Fruit fly (Drosophila melanogaster): ENCODE results near the gene CG31279.

Gene CG31279

dm6 chr3R:16432665-16433065 lies 2.2 kb downstream of the CG31279 start, which contains the start of gene Fntb (continued):
- TF ChIP-seq Hr51 (GFP tag; optimal IDR thresholded peaks at IDR 0.05), result no peak
- no peak for TF ChIP-seq dm (GFP tag; optimal IDR thresholded peaks at IDR 0.05)
- TF ChIP-seq ro (GFP tag; IDR thresholded peaks at IDR 0.05), result no peak
- peak; percentile 7 for TF ChIP-seq CG16863 (GFP tag; optimal IDR thresholded peaks at IDR 0.05)
- peak; percentile 66 for TF ChIP-seq al (GFP tag; IDR thresholded peaks at IDR 0.05)
- no peak for TF ChIP-seq bcd (GFP tag; optimal IDR thresholded peaks at IDR 0.05)
- TF ChIP-seq gsb (GFP tag; IDR thresholded peaks at IDR 0.05), result no peak
- peak in 1 of 2 experiments; percentile 74 for TF ChIP-seq bsh (GFP tag; optimal IDR thresholded peaks at IDR 0.05)
- peak; percentile 20; the same call in 1 of the 2 replicates for TF ChIP-seq CG4730 (GFP tag; IDR thresholded peaks at IDR 0.05)
- no peak for TF ChIP-seq jigr1 (GFP tag; IDR thresholded peaks at IDR 0.05)
- no peak for TF ChIP-seq Adf1 (GFP tag; IDR thresholded peaks at IDR 0.05)
- no peak for TF ChIP-seq Elba2 (GFP tag; optimal IDR thresholded peaks at IDR 0.05)
- TF ChIP-seq knrl (GFP tag; IDR thresholded peaks at IDR 0.05; ENCODE audit: partially characterized antibody), result no peak
- no peak for TF ChIP-seq sim (GFP tag; IDR thresholded peaks at IDR 0.05)
- TF ChIP-seq CG3847 (GFP tag; IDR thresholded peaks at IDR 0.05), result peak; percentile 76
- TF ChIP-seq onecut (GFP tag; IDR thresholded peaks at IDR 0.05), result no peak
- peak; percentile 31 for TF ChIP-seq CG6683 (GFP tag; optimal IDR thresholded peaks at IDR 0.05)
- no peak for TF ChIP-seq CG5180 (GFP tag; optimal IDR thresholded peaks at IDR 0.05)
- peak; percentile 29 for TF ChIP-seq vfl (GFP tag; optimal IDR thresholded peaks at IDR 0.05)
- TF ChIP-seq CG32532 (GFP tag; IDR thresholded peaks at IDR 0.05), result peak; percentile 70; the same call in 1 of the 2 replicates
- TF ChIP-seq zfh1 (GFP tag; IDR thresholded peaks at IDR 0.05), result 0 out of 3 replicates have a peak, but pooled peaks have one; percentile 15
- peak; percentile 49; the same call in 1 of the 2 replicates for TF ChIP-seq CG14441 (GFP tag; IDR thresholded peaks at IDR 0.05)
- TF ChIP-seq trh (GFP tag; optimal IDR thresholded peaks at IDR 0.05), result no peak
- TF ChIP-seq sc (optimal IDR thresholded peaks at IDR 0.05), result no peak
- peak; percentile 39 for TF ChIP-seq sc (GFP tag; optimal IDR thresholded peaks at IDR 0.05)
- peak; percentile 25 for TF ChIP-seq ewg (GFP tag; optimal IDR thresholded peaks at IDR 0.05)
- no peak for TF ChIP-seq Lpt (GFP tag; optimal IDR thresholded peaks at IDR 0.05)
- TF ChIP-seq cad (GFP tag; optimal IDR thresholded peaks at IDR 0.05), result no peak
- TF ChIP-seq gfzf (GFP tag; optimal IDR thresholded peaks at IDR 0.05), result no peak
- peak; percentile 29 for TF ChIP-seq CG7786 (GFP tag; optimal IDR thresholded peaks at IDR 0.05)
- TF ChIP-seq CG3407 (GFP tag; optimal IDR thresholded peaks at IDR 0.05), result peak; percentile 28
- peak; percentile 76 for TF ChIP-seq tgo (GFP tag; IDR thresholded peaks at IDR 0.05)
- TF ChIP-seq CG6689 (GFP tag; IDR thresholded peaks at IDR 0.05), result peak; percentile 49; the same call in 1 of the 2 replicates
- TF ChIP-seq CG12104 (GFP tag; optimal IDR thresholded peaks at IDR 0.05), result peak; percentile 40
- no peak for TF ChIP-seq CG3726 (GFP tag; IDR thresholded peaks at IDR 0.05)
- TF ChIP-seq Hmr (GFP tag; optimal IDR thresholded peaks at IDR 0.05), result no peak
- TF ChIP-seq toy (GFP tag; IDR thresholded peaks at IDR 0.05), result no peak
- TF ChIP-seq CG14050 (GFP tag; IDR thresholded peaks at IDR 0.05), result peak; percentile 42; the same call in 2 of the 3 replicates
- no peak for TF ChIP-seq jing (GFP tag; optimal IDR thresholded peaks at IDR 0.05)
- no peak for TF ChIP-seq pfk (GFP tag; optimal IDR thresholded peaks at IDR 0.05)
- TF ChIP-seq sug (tag; optimal IDR thresholded peaks at IDR 0.05), result peak; percentile 71
- TF ChIP-seq amos (GFP tag; IDR thresholded peaks at IDR 0.05; ENCODE audit: partially characterized antibody), result no peak
- TF ChIP-seq Usf (GFP tag; optimal IDR thresholded peaks at IDR 0.05), result no peak
- TF ChIP-seq odd (GFP tag; optimal IDR thresholded peaks at IDR 0.05), result no peak
- no peak for TF ChIP-seq cg (GFP tag; optimal IDR thresholded peaks at IDR 0.05)
- TF ChIP-seq CG15011 (GFP tag; optimal IDR thresholded peaks at IDR 0.05), result no peak
- TF ChIP-seq kay (GFP tag; optimal IDR thresholded peaks at IDR 0.05), result peak; percentile 19
- no peak for TF ChIP-seq CG10565 (GFP tag; optimal IDR thresholded peaks at IDR 0.05)
- TF ChIP-seq gro (GFP tag; optimal IDR thresholded peaks at IDR 0.05), result no peak
- peak; percentile 50; the same call in 1 of the 3 replicates for TF ChIP-seq ase (GFP tag; IDR thresholded peaks at IDR 0.05)
- no peak for TF ChIP-seq Dref (GFP tag; IDR thresholded peaks at IDR 0.05)
- no peak for TF ChIP-seq ftz-f1 (GFP tag; optimal IDR thresholded peaks at IDR 0.05)

Measured in whole organism, embryonic.